Fruit fly (Drosophila melanogaster): ENCODE measurements around the gene CG34376.

The CG34376 gene

dm6 chr3R:22447195-22447873 lies 565 bp upstream of the CG34376 start, which contains the start of gene CG34288 (continued):
- TF ChIP-seq NfI (GFP tag; optimal IDR thresholded peaks at IDR 0.05) = no peak
- TF ChIP-seq CG7556 (GFP tag; optimal IDR thresholded peaks at IDR 0.05) = peak; percentile 51
- TF ChIP-seq toy (GFP tag; IDR thresholded peaks at IDR 0.05) = 0 out of 2 replicates have a peak, but pooled peaks have one; percentile 5
- no peak for TF ChIP-seq CG1792 (GFP tag; optimal IDR thresholded peaks at IDR 0.05)
- TF ChIP-seq sqz (GFP tag; optimal IDR thresholded peaks at IDR 0.05) = no peak
- no peak for TF ChIP-seq vnd (GFP tag; IDR thresholded peaks at IDR 0.05; ENCODE audit: partially characterized antibody)
- no peak for TF ChIP-seq CG15514 (GFP tag; optimal IDR thresholded peaks at IDR 0.05)
- no peak for TF ChIP-seq stwl (tag; optimal IDR thresholded peaks at IDR 0.05)
- no peak for TF ChIP-seq Lhr (GFP tag; optimal IDR thresholded peaks at IDR 0.05)
- no peak for TF ChIP-seq tin (GFP tag; optimal IDR thresholded peaks at IDR 0.05)
- TF ChIP-seq MTF-1 (GFP tag; optimal IDR thresholded peaks at IDR 0.05; ENCODE audit: borderline replicate concordance) = no peak
- TF ChIP-seq CG34224 (GFP tag; IDR thresholded peaks at IDR 0.05; ENCODE audit: partially characterized antibody) = no peak
- no peak for TF ChIP-seq nau (GFP tag; optimal IDR thresholded peaks at IDR 0.05)
- TF ChIP-seq lov (optimal IDR thresholded peaks at IDR 0.05) = no peak
- no peak for TF ChIP-seq lov (GFP tag; IDR thresholded peaks at IDR 0.05)
- TF ChIP-seq Gug (GFP tag; IDR thresholded peaks at IDR 0.05) = no peak; the same call in 2 of the 4 replicates
- TF ChIP-seq CG11093 (GFP tag; IDR thresholded peaks at IDR 0.05) = no peak
- TF ChIP-seq sna (GFP tag; IDR thresholded peaks at IDR 0.05; ENCODE audit: partially characterized antibody) = no peak
- no peak for TF ChIP-seq sc (optimal IDR thresholded peaks at IDR 0.05)
- TF ChIP-seq sc (GFP tag; optimal IDR thresholded peaks at IDR 0.05) = no peak
- peak; percentile 37 for TF ChIP-seq CG10543 (GFP tag; optimal IDR thresholded peaks at IDR 0.05)
- TF ChIP-seq Drgx (GFP tag; IDR thresholded peaks at IDR 0.05) = no peak; the same call in 1 of the 2 replicates
- no peak for TF ChIP-seq kni (GFP tag; optimal IDR thresholded peaks at IDR 0.05)
- no peak for TF ChIP-seq CG11695 (GFP tag; IDR thresholded peaks at IDR 0.05)
- TF ChIP-seq Rx (GFP tag; IDR thresholded peaks at IDR 0.05) = no peak
- TF ChIP-seq CG15269 (tag; optimal IDR thresholded peaks at IDR 0.05) = peak; percentile 39
- peak; percentile 59; the same call in 2 of the 4 replicates for TF ChIP-seq Dll (GFP tag; IDR thresholded peaks at IDR 0.05; ENCODE audit: partially characterized antibody)
- peak; percentile 42; the same call in 1 of the 2 replicates for TF ChIP-seq CG17328 (GFP tag; IDR thresholded peaks at IDR 0.05)
- peak; percentile 58 for TF ChIP-seq CG2678 (tag; optimal IDR thresholded peaks at IDR 0.05)
- no peak for TF ChIP-seq stc (GFP tag; IDR thresholded peaks at IDR 0.05)
- TF ChIP-seq cato (GFP tag; optimal IDR thresholded peaks at IDR 0.05; ENCODE audit: borderline replicate concordance) = no peak
- TF ChIP-seq danr (GFP tag; IDR thresholded peaks at IDR 0.05) = no peak
- no peak for TF ChIP-seq prd (optimal IDR thresholded peaks at IDR 0.05)
- peak; percentile 47 for TF ChIP-seq prd (GFP tag; IDR thresholded peaks at IDR 0.05)
- TF ChIP-seq Bteb2 (GFP tag; optimal IDR thresholded peaks at IDR 0.05) = no peak
- peak; percentile 4 for TF ChIP-seq maf-S (GFP tag; optimal IDR thresholded peaks at IDR 0.05)
- peak; percentile 27 for TF ChIP-seq Hr3 (GFP tag; optimal IDR thresholded peaks at IDR 0.05)
- no peak for TF ChIP-seq CG31365 (tag; optimal IDR thresholded peaks at IDR 0.05)
- TF ChIP-seq CG8089 (GFP tag; optimal IDR thresholded peaks at IDR 0.05) = no peak
- no peak for TF ChIP-seq Sox100B (GFP tag; optimal IDR thresholded peaks at IDR 0.05)
- TF ChIP-seq CG17829 (tag; optimal IDR thresholded peaks at IDR 0.05) = no peak
- TF ChIP-seq CG1832 (GFP tag; optimal IDR thresholded peaks at IDR 0.05) = no peak
- no peak for TF ChIP-seq Doc2 (GFP tag; IDR thresholded peaks at IDR 0.05)
- TF ChIP-seq CG11085 (GFP tag; IDR thresholded peaks at IDR 0.05) = peak; percentile 63
- no peak for TF ChIP-seq jigr1 (GFP tag; IDR thresholded peaks at IDR 0.05)
- no peak for TF ChIP-seq CG17568 (GFP tag; optimal IDR thresholded peaks at IDR 0.05)
- TF ChIP-seq CG4730 (GFP tag; IDR thresholded peaks at IDR 0.05) = 0 out of 2 replicates have a peak, but pooled peaks have one; percentile 22
- TF ChIP-seq YL-1 (GFP tag; optimal IDR thresholded peaks at IDR 0.05) = no peak
- no peak for TF ChIP-seq Fer2 (tag; optimal IDR thresholded peaks at IDR 0.05)
- no peak for TF ChIP-seq CG7963 (GFP tag; IDR thresholded peaks at IDR 0.05; ENCODE audit: partially characterized antibody)
